Fruit fly (Drosophila melanogaster) whole organism, embryonic: Measurements from ENCODE around the gene Cyp4d21.

Experiments used
- Awh ChIP-seq: fragments of 200-800 bp; sonication (Bioruptor generic); IDR thresholded peaks from 2 replicates; pipeline ENCODE4, ENCODE4 v1.3.6; 2022; ENCODE audit warnings: missing biosample characterization, missing genetic modification characterization
- CG10147 ChIP-seq: fragments of 200-800 bp; sonication (Bioruptor generic); optimal IDR thresholded peaks from 2 replicates; lab custom pipeline; 2019; ENCODE audit warnings: missing biosample characterization, mild to moderate bottlenecking, missing genetic modification characterization, moderate library complexity
- CG12299 ChIP-seq: fragments of 200-800 bp; sonication (Bioruptor generic); optimal IDR thresholded peaks from 2 replicates; lab custom pipeline; 2018; ENCODE audit warnings: missing biosample characterization, mild to moderate bottlenecking, missing genetic modification characterization
- CG13894 ChIP-seq: fragments of 200-800 bp; sonication (Bioruptor generic); optimal IDR thresholded peaks from 3 replicates; lab custom pipeline; 2018; ENCODE audit warnings: missing biosample characterization, mild to moderate bottlenecking, missing genetic modification characterization, moderate library complexity
- CG16815 ChIP-seq: fragments of 200-800 bp; sonication (Bioruptor generic); optimal IDR thresholded peaks from 3 replicates; lab custom pipeline; 2017; ENCODE audit warnings: missing biosample characterization, mild to moderate bottlenecking, missing genetic modification characterization
- CG18619 ChIP-seq: fragments of 200-800 bp; sonication (Bioruptor generic); optimal IDR thresholded peaks from 3 replicates; lab custom pipeline; 2017; ENCODE audit warnings: missing biosample characterization, mild to moderate bottlenecking, missing genetic modification characterization
- CG2678 ChIP-seq: fragments of 200-800 bp; sonication (Bioruptor generic); optimal IDR thresholded peaks from 3 replicates; lab custom pipeline; 2019; ENCODE audit warnings: missing biosample characterization, mild to moderate bottlenecking, missing genetic modification characterization, moderate library complexity
- CG2875 ChIP-seq: fragments of 200-800 bp; sonication (Bioruptor generic); optimal IDR thresholded peaks from 2 replicates; lab custom pipeline; 2017; ENCODE audit warnings: missing biosample characterization, mild to moderate bottlenecking, missing genetic modification characterization, missing genetic modification reagents
- CG30020 ChIP-seq: fragments of 200-800 bp; optimal IDR thresholded peaks from 2 replicates; lab custom pipeline; 2019; ENCODE audit warnings: missing biosample characterization, mild to moderate bottlenecking, missing genetic modification characterization, moderate library complexity
- CG8290 ChIP-seq, 3 experiments: fragments of 200-800 bp; sonication (Bioruptor generic); optimal IDR thresholded peaks; 2 replicates each; lab custom pipeline; 2016 to 2019; ENCODE audit warnings: missing biosample characterization in 3 of 3, missing genetic modification characterization in 3 of 3, mild to moderate bottlenecking in 2 of 3, moderate library complexity in 1 of 3
- CG8359 ChIP-seq: fragments of 200-800 bp; sonication (Bioruptor generic); optimal IDR thresholded peaks from 2 replicates; lab custom pipeline; 2017; ENCODE audit warnings: missing biosample characterization, mild to moderate bottlenecking, missing genetic modification characterization, borderline replicate concordance
- CG8478 ChIP-seq: fragments of >200 bp; optimal IDR thresholded peaks from 2 replicates; lab custom pipeline; 2018
- CG8924 ChIP-seq: fragments of 200-800 bp; optimal IDR thresholded peaks from 3 replicates; lab custom pipeline; 2019; ENCODE audit warnings: missing biosample characterization, mild to moderate bottlenecking, missing genetic modification characterization, moderate library complexity
- CG9876 ChIP-seq: fragments of 200-800 bp; sonication (Bioruptor generic); optimal IDR thresholded peaks from 2 replicates; lab custom pipeline; 2016; ENCODE audit warnings: missing biosample characterization, missing genetic modification characterization
- D19A ChIP-seq: fragments of 200-800 bp; optimal IDR thresholded peaks from 3 replicates; lab custom pipeline; 2019; ENCODE audit warnings: missing biosample characterization, mild to moderate bottlenecking, missing genetic modification characterization, moderate library complexity
- Doc2 ChIP-seq: fragments of 200-800 bp; sonication (Bioruptor generic); IDR thresholded peaks from 2 replicates; pipeline ENCODE4 v1.3.6; 2022; ENCODE audit warnings: missing biosample characterization, missing genetic modification characterization
- Dref ChIP-seq: fragments of 200-800 bp; sonication (Bioruptor generic); IDR thresholded peaks from 2 replicates; pipeline ENCODE4 v1.3.6; 2022; ENCODE audit warnings: missing biosample characterization, missing genetic modification characterization
- Eip74EF ChIP-seq, 2 experiments: fragments of 200-800 bp in 1 of 2; fragments of >200 bp in 1 of 2; sonication (Bioruptor generic) in 1 of 2; optimal IDR thresholded peaks; 2 replicates each; lab custom pipeline; 2017 to 2019; ENCODE audit warnings: missing biosample characterization in 2 of 2, missing genetic modification characterization in 2 of 2, mild to moderate bottlenecking in 1 of 2, moderate library complexity in 1 of 2
- Fer2 ChIP-seq: fragments of 200-800 bp; sonication (Bioruptor generic); optimal IDR thresholded peaks from 2 replicates; lab custom pipeline; 2018; ENCODE audit warnings: missing biosample characterization, mild to moderate bottlenecking, missing genetic modification characterization, moderate library complexity
- HHEX ChIP-seq: fragments of 200-800 bp; sonication (Bioruptor generic); optimal IDR thresholded peaks from 3 replicates; lab custom pipeline; 2017; ENCODE audit warnings: missing biosample characterization, mild to moderate bottlenecking, missing genetic modification characterization, missing genetic modification reagents
- NFAT ChIP-seq: fragments of 200-800 bp; sonication (Bioruptor generic); IDR thresholded peaks from 2 replicates; pipeline ENCODE4 v1.3.6; 2022; ENCODE audit warnings: missing biosample characterization, missing genetic modification characterization
- Neu2 ChIP-seq: fragments of 200-800 bp; sonication (Bioruptor generic); optimal IDR thresholded peaks from 3 replicates; lab custom pipeline; 2016; ENCODE audit warnings: missing biosample characterization, missing genetic modification characterization, borderline replicate concordance
- Nf-YB ChIP-seq: fragments of 200-800 bp; sonication (Bioruptor generic); optimal IDR thresholded peaks from 3 replicates; lab custom pipeline; 2019; ENCODE audit warnings: missing biosample characterization, mild to moderate bottlenecking, missing genetic modification characterization, moderate library complexity
- Pdp1 ChIP-seq, 2 experiments: fragments of 200-800 bp; sonication (Bioruptor generic); optimal IDR thresholded peaks; 3 replicates each; lab custom pipeline; 2016; ENCODE audit warnings: missing biosample characterization in 2 of 2, missing genetic modification characterization in 2 of 2, mild to moderate bottlenecking in 1 of 2, moderate library complexity in 1 of 2
- Six4 ChIP-seq: fragments of 200-800 bp; sonication (Bioruptor generic); optimal IDR thresholded peaks from 2 replicates; lab custom pipeline; 2016; ENCODE audit warnings: missing biosample characterization, missing genetic modification characterization
- abd-A ChIP-seq: fragments of 200-800 bp; sonication (Bioruptor generic); optimal IDR thresholded peaks from 3 replicates; lab custom pipeline; 2019; ENCODE audit warnings: missing biosample characterization, mild to moderate bottlenecking, missing genetic modification characterization, moderate library complexity
- aop ChIP-seq: fragments of 200-800 bp; sonication (Bioruptor generic); IDR thresholded peaks from 2 replicates; pipeline ENCODE4 v1.3.6; 2022; ENCODE audit warnings: missing biosample characterization, missing genetic modification characterization
- bcd ChIP-seq: fragments of 200-800 bp; sonication (Bioruptor generic); optimal IDR thresholded peaks from 2 replicates; lab custom pipeline; 2017; ENCODE audit warnings: missing biosample characterization, mild to moderate bottlenecking, missing genetic modification characterization
- bowl ChIP-seq: fragments of 200-800 bp; sonication (Bioruptor generic); IDR thresholded peaks from 2 replicates; pipeline ENCODE4 v1.3.6; 2022; ENCODE audit warnings: missing biosample characterization, missing genetic modification characterization
- chinmo ChIP-seq: fragments of 200-800 bp; sonication (Bioruptor generic); IDR thresholded peaks from 4 replicates; pipeline ENCODE4 v1.3.6; 2022; ENCODE audit warnings: missing biosample characterization, missing genetic modification characterization; ENCODE audit not compliant: partially characterized antibody
- ci ChIP-seq: fragments of 200-800 bp; sonication (Bioruptor generic); IDR thresholded peaks from 3 replicates; pipeline ENCODE4 v1.3.6; 2022; ENCODE audit warnings: missing biosample characterization, missing genetic modification characterization
- crc ChIP-seq: fragments of 200-800 bp; sonication (Bioruptor generic); optimal IDR thresholded peaks from 2 replicates; lab custom pipeline; 2016; ENCODE audit warnings: missing biosample characterization, missing genetic modification characterization
- dati ChIP-seq: fragments of 200-800 bp; sonication (Bioruptor generic); IDR thresholded peaks from 2 replicates; pipeline ENCODE4 v1.3.6; 2022; ENCODE audit warnings: missing biosample characterization, missing genetic modification characterization
- fd96Cb ChIP-seq: fragments of 200-800 bp; sonication (Bioruptor generic); optimal IDR thresholded peaks from 2 replicates; lab custom pipeline; 2018; ENCODE audit warnings: missing biosample characterization, mild to moderate bottlenecking, missing genetic modification characterization, moderate library complexity
- gsb-n ChIP-seq: fragments of 200-800 bp; sonication (Bioruptor generic); optimal IDR thresholded peaks from 3 replicates; lab custom pipeline; 2018; ENCODE audit warnings: missing biosample characterization, mild to moderate bottlenecking, missing genetic modification characterization
- hkb ChIP-seq, 2 experiments: fragments of 200-800 bp in 1 of 2; fragments of >200 bp in 1 of 2; sonication (Bioruptor generic) in 1 of 2; IDR thresholded peaks in 1 of 2; optimal IDR thresholded peaks in 1 of 2; 2 replicates each; pipeline versions ENCODE4 v1.3.6 to Lab custom; 2017 to 2022; ENCODE audit warnings: missing biosample characterization in 1 of 2, missing genetic modification characterization in 1 of 2
- klu ChIP-seq: fragments of 200-800 bp; sonication (Bioruptor generic); IDR thresholded peaks from 2 replicates; pipeline ENCODE4 v1.3.6; 2022; ENCODE audit warnings: missing biosample characterization, missing genetic modification characterization
- oc ChIP-seq: fragments of 200-800 bp; sonication (Bioruptor generic); optimal IDR thresholded peaks from 2 replicates; lab custom pipeline; 2018; ENCODE audit warnings: missing biosample characterization, mild to moderate bottlenecking, missing genetic modification characterization, moderate library complexity
- pan ChIP-seq, 4 experiments: fragments of >200 bp in 3 of 4; fragments of 200-800 bp in 1 of 4; sonication (Bioruptor generic) in 1 of 4; optimal IDR thresholded peaks in 3 of 4; IDR thresholded peaks in 1 of 4; 2 replicates each; pipeline versions ENCODE4 v1.3.6 to Lab custom; 2017 to 2022; ENCODE audit warnings: missing biosample characterization in 2 of 4, missing genetic modification characterization in 2 of 4, mixed read lengths in 1 of 4
- phol ChIP-seq: fragments of 200-800 bp; sonication (Bioruptor generic); optimal IDR thresholded peaks from 3 replicates; lab custom pipeline; 2018; ENCODE audit warnings: missing biosample characterization, mild to moderate bottlenecking, missing genetic modification characterization, moderate library complexity
- psq ChIP-seq: fragments of 200-800 bp; sonication (Bioruptor generic); optimal IDR thresholded peaks from 2 replicates; lab custom pipeline; 2017; ENCODE audit warnings: missing biosample characterization, missing genetic modification characterization
- rib ChIP-seq: fragments of 200-800 bp; sonication (Bioruptor generic); IDR thresholded peaks from 2 replicates; pipeline ENCODE4 v1.3.6; 2022; ENCODE audit warnings: missing biosample characterization, missing genetic modification characterization
- row ChIP-seq: fragments of 200-800 bp; sonication (Bioruptor generic); IDR thresholded peaks from 3 replicates; pipeline ENCODE4 v1.3.6; 2022; ENCODE audit warnings: missing biosample characterization, missing genetic modification characterization
- sens ChIP-seq: fragments of 200-800 bp; sonication (Bioruptor generic); peaks from one replicate; lab custom pipeline; 2016; ENCODE audit warnings: missing biosample characterization, missing genetic modification characterization
- slp2 ChIP-seq: fragments of 200-800 bp; sonication (Bioruptor generic); optimal IDR thresholded peaks from 2 replicates; lab custom pipeline; 2016; ENCODE audit warnings: missing biosample characterization, missing genetic modification characterization
- ttk ChIP-seq: fragments of 200-800 bp; sonication (Bioruptor generic); IDR thresholded peaks from 2 replicates; pipeline ENCODE4 v2.1.2; 2022; ENCODE audit warnings: missing biosample characterization, missing genetic modification characterization
- twi ChIP-seq: fragments of 200-800 bp; optimal IDR thresholded peaks from 2 replicates; lab custom pipeline; 2019; ENCODE audit warnings: missing biosample characterization, mild to moderate bottlenecking, missing genetic modification characterization, moderate library complexity
- vvl ChIP-seq: fragments of 200-800 bp; sonication (Bioruptor generic); IDR thresholded peaks from 2 replicates; pipeline ENCODE4 v1.3.6; 2022; ENCODE audit warnings: missing biosample characterization, missing genetic modification characterization
- yki ChIP-seq: fragments of >200 bp; optimal IDR thresholded peaks from 3 replicates; lab custom pipeline; 2018
- zen ChIP-seq: fragments of 200-800 bp; sonication (Bioruptor generic); optimal IDR thresholded peaks from 3 replicates; lab custom pipeline; 2018; ENCODE audit warnings: missing biosample characterization, mild to moderate bottlenecking, missing genetic modification characterization, moderate library complexity

Cyp4d21 gene

DNA sequence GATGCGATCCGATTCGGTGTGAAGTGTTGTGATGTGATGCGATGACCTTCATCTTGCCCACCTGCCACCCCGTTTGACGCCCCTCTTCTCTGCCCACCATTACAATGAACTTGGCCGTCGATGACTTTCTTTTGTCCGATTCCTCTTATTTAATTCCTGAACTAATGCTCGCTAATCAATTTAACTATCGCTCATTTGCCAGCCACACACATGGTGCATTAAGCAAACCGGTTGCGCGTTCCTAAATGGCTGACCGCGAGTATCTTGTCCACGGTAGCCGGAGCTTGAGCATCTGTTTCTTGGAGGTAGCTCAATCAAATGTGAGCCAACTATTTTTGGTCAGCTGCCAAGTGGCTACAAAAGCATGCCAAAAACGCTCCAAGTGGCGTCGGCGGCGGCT lies 42.9 kb upstream of the Cyp4d21 start (continued):
- TF ChIP-seq ci (GFP tag; lab: Robert Waterston, UW) (no peak), sens (GFP tag; lab: Kevin White, UChicago) (peak; percentile 18), Eip74EF (GFP tag; optimal IDR thresholded peaks at IDR 0.05; lab: Kevin White, UChicago) (no peak), gsb-n (tag; lab: Kevin White, UChicago) (peak; percentile 26), abd-A (tag; lab: Kevin White, UChicago) (peak; percentile 27), psq (GFP tag; lab: Kevin White, UChicago) (no peak), Neu2 (GFP tag; lab: Kevin White, UChicago) (no peak), Fer2 (tag; lab: Kevin White, UChicago) (no peak), row (GFP tag; lab: Robert Waterston, UW) (no peak; the same call in 2 of the 3 replicates), Dref (GFP tag; lab: Robert Waterston, UW) (no peak), HHEX (GFP tag; lab: Kevin White, UChicago) (no peak), D19A (tag; lab: Kevin White, UChicago) (no peak), Nf-YB (no peak), NFAT (GFP tag; lab: Robert Waterston, UW) (no peak), CG9876 (GFP tag; lab: Kevin White, UChicago) (no peak), vvl (GFP tag; lab: Robert Waterston, UW) (peak; percentile 25; the same call in 1 of the 2 replicates), slp2 (GFP tag; lab: Kevin White, UChicago) (no peak), CG13894 (no peak), Doc2 (no peak), CG8924 (tag; lab: Kevin White, UChicago) (no peak), CG2875 (GFP tag; lab: Kevin White, UChicago) (no peak), klu (GFP tag; lab: Robert Waterston, UW) (no peak), aop (GFP tag; lab: Robert Waterston, UW) (no peak), pan (optimal IDR thresholded peaks at IDR 0.05; lab: Kevin White, UChicago) (no peak), pan (GFP tag; optimal IDR thresholded peaks at IDR 0.05 in 1 of 2, IDR thresholded peaks at IDR 0.05 in 1 of 2) (no peak), CG12299 (tag; lab: Kevin White, UChicago) (no peak), oc (tag; lab: Kevin White, UChicago) (peak; percentile 73), ttk (GFP tag; lab: Robert Waterston, UW) (no peak), CG10147 (no peak), CG2678 (tag; lab: Kevin White, UChicago) (no peak), Awh (GFP tag; lab: Robert Waterston, UW) (peak; percentile 62; the same call in 1 of the 2 replicates), rib (GFP tag; lab: Robert Waterston, UW) (no peak), hkb (optimal IDR thresholded peaks at IDR 0.05; lab: Kevin White, UChicago) (no peak), hkb (GFP tag; IDR thresholded peaks at IDR 0.05; lab: Robert Waterston, UW) (no peak), twi (tag; lab: Kevin White, UChicago) (no peak), chinmo (GFP tag; lab: Robert Waterston, UW) (0 out of 4 replicates have a peak, but pooled peaks have one; percentile 22), Six4 (GFP tag; lab: Kevin White, UChicago) (no peak), zen (no peak), bowl (GFP tag; lab: Robert Waterston, UW) (no peak), dati (GFP tag; lab: Robert Waterston, UW) (no peak), CG18619 (GFP tag; lab: Kevin White, UChicago) (no peak), CG16815 (no peak), CG8478 (no peak), yki (lab: Kevin White, UChicago) (no peak), bcd (no peak), CG30020 (tag; lab: Kevin White, UChicago) (no peak), crc (GFP tag; lab: Kevin White, UChicago) (no peak), Pdp1 (GFP tag; optimal IDR thresholded peaks at IDR 0.05; lab: Kevin White, UChicago) (peak in 1 of 2 experiments; percentile 66), CG8359 (GFP tag; lab: Kevin White, UChicago) (no peak), phol (tag; lab: Kevin White, UChicago) (no peak), CG8290 (GFP tag; optimal IDR thresholded peaks at IDR 0.05; lab: Kevin White, UChicago) (no peak), CG8290 (tag; optimal IDR thresholded peaks at IDR 0.05; lab: Kevin White, UChicago) (peak in 1 of 2 experiments; percentile 2), fd96Cb (tag; lab: Kevin White, UChicago) (no peak)
